Fruit fly (Drosophila melanogaster) whole organism, embryonic: ENCODE results near the gene ea.

Experiments
- Antp ChIP-seq: fragments of 200-800 bp; sonication (Bioruptor generic); optimal IDR thresholded peaks from 3 replicates; lab custom pipeline; 2016; ENCODE audit warnings: missing biosample characterization, missing genetic modification characterization
- Bgb ChIP-seq: fragments of 200-800 bp; sonication (Bioruptor generic); IDR thresholded peaks from 2 replicates; pipeline ENCODE4 v1.3.6; 2022; ENCODE audit warnings: missing biosample characterization, missing genetic modification characterization; ENCODE audit not compliant: partially characterized antibody
- CG10979 ChIP-seq: fragments of 200-800 bp; sonication (Bioruptor generic); optimal IDR thresholded peaks from 2 replicates; lab custom pipeline; 2018; ENCODE audit warnings: missing biosample characterization, mild to moderate bottlenecking, missing genetic modification characterization, moderate library complexity
- CG11093 ChIP-seq: fragments of 200-800 bp; sonication (Bioruptor generic); IDR thresholded peaks from 3 replicates; pipeline ENCODE4 v1.3.6; 2022; ENCODE audit warnings: missing biosample characterization, missing genetic modification characterization
- CG11723 ChIP-seq: fragments of 200-800 bp; sonication (Bioruptor generic); optimal IDR thresholded peaks from 2 replicates; lab custom pipeline; 2017; ENCODE audit warnings: missing biosample characterization, mild to moderate bottlenecking, missing genetic modification characterization
- CG12219 ChIP-seq: fragments of 200-800 bp; sonication (Bioruptor generic); optimal IDR thresholded peaks from 3 replicates; lab custom pipeline; 2018; ENCODE audit warnings: missing biosample characterization, mild to moderate bottlenecking, missing genetic modification characterization
- CG12236 ChIP-seq: fragments of 200-800 bp; sonication (Bioruptor generic); optimal IDR thresholded peaks from 2 replicates; lab custom pipeline; 2016; ENCODE audit warnings: missing biosample characterization, missing genetic modification characterization
- CG13123 ChIP-seq: fragments of 200-800 bp; sonication (Bioruptor generic); optimal IDR thresholded peaks from 2 replicates; lab custom pipeline; 2016; ENCODE audit warnings: missing biosample characterization, missing genetic modification characterization
- CG13424 ChIP-seq: fragments of 200-800 bp; sonication (Bioruptor generic); optimal IDR thresholded peaks from 2 replicates; lab custom pipeline; 2019; ENCODE audit warnings: missing biosample characterization, mild to moderate bottlenecking, missing genetic modification characterization, moderate library complexity
- CG13894 ChIP-seq: fragments of 200-800 bp; sonication (Bioruptor generic); optimal IDR thresholded peaks from 3 replicates; lab custom pipeline; 2018; ENCODE audit warnings: missing biosample characterization, mild to moderate bottlenecking, missing genetic modification characterization, moderate library complexity
- CG14667 ChIP-seq: fragments of 200-800 bp; sonication (Bioruptor generic); IDR thresholded peaks from 2 replicates; pipeline ENCODE4 v1.3.6; 2022; ENCODE audit warnings: missing biosample characterization, missing genetic modification characterization
- CG15514 ChIP-seq: fragments of 200-800 bp; sonication (Bioruptor generic); optimal IDR thresholded peaks from 3 replicates; lab custom pipeline; 2017; ENCODE audit warnings: missing biosample characterization, missing genetic modification characterization, mild to moderate bottlenecking, moderate library complexity, missing genetic modification reagents
- CG15696 ChIP-seq: fragments of 200-800 bp; sonication (Bioruptor generic); optimal IDR thresholded peaks from 2 replicates; lab custom pipeline; 2019; ENCODE audit warnings: missing biosample characterization, mild to moderate bottlenecking, missing genetic modification characterization, moderate library complexity
- CG16813 ChIP-seq: fragments of 200-800 bp; sonication (Bioruptor generic); IDR thresholded peaks from 3 replicates; pipeline ENCODE4 v1.3.6; 2022; ENCODE audit warnings: missing biosample characterization, missing genetic modification characterization; ENCODE audit not compliant: partially characterized antibody
- CG18011 ChIP-seq: fragments of 200-800 bp; sonication (Bioruptor generic); optimal IDR thresholded peaks from 2 replicates; lab custom pipeline; 2017; ENCODE audit warnings: missing biosample characterization, missing genetic modification characterization, mild to moderate bottlenecking, moderate library complexity, missing genotype
- CG18262 ChIP-seq: fragments of 200-800 bp; optimal IDR thresholded peaks from 3 replicates; lab custom pipeline; 2019; ENCODE audit warnings: missing biosample characterization, mild to moderate bottlenecking, missing genetic modification characterization, moderate library complexity
- CG6689 ChIP-seq: fragments of 200-800 bp; sonication (Bioruptor generic); IDR thresholded peaks from 2 replicates; pipeline ENCODE4 v1.3.6; 2022; ENCODE audit warnings: missing biosample characterization, missing genetic modification characterization
- CG7745 ChIP-seq: fragments of 200-800 bp; sonication (Bioruptor generic); optimal IDR thresholded peaks from 2 replicates; lab custom pipeline; 2018; ENCODE audit warnings: missing biosample characterization, mild to moderate bottlenecking, missing genetic modification characterization, moderate library complexity
- CG7928 ChIP-seq: fragments of 200-800 bp; sonication (Bioruptor generic); optimal IDR thresholded peaks from 2 replicates; lab custom pipeline; 2017; ENCODE audit warnings: missing biosample characterization, mild to moderate bottlenecking, missing genetic modification characterization
- CG8290 ChIP-seq, 3 experiments: fragments of 200-800 bp; sonication (Bioruptor generic); optimal IDR thresholded peaks; 2 replicates each; lab custom pipeline; 2016 to 2019; ENCODE audit warnings: missing biosample characterization in 3 of 3, missing genetic modification characterization in 3 of 3, mild to moderate bottlenecking in 2 of 3, moderate library complexity in 1 of 3
- CG9876 ChIP-seq: fragments of 200-800 bp; sonication (Bioruptor generic); optimal IDR thresholded peaks from 2 replicates; lab custom pipeline; 2016; ENCODE audit warnings: missing biosample characterization, missing genetic modification characterization
- CG9932 ChIP-seq: fragments of 200-800 bp; sonication (Bioruptor generic); IDR thresholded peaks from 2 replicates; pipeline ENCODE4 v1.3.6; 2022; ENCODE audit warnings: missing biosample characterization, missing genetic modification characterization
- Deaf1 ChIP-seq: fragments of 200-800 bp; optimal IDR thresholded peaks from 3 replicates; lab custom pipeline; 2019; ENCODE audit warnings: missing biosample characterization, mild to moderate bottlenecking, missing genetic modification characterization, moderate library complexity
- Dip2 ChIP-seq: fragments of 200-800 bp; sonication (Bioruptor generic); IDR thresholded peaks from 2 replicates; pipeline ENCODE4 v1.3.6; 2022; ENCODE audit warnings: missing biosample characterization, missing genetic modification characterization
- Dp ChIP-seq: fragments of 200-800 bp; sonication (Bioruptor generic); optimal IDR thresholded peaks from 2 replicates; lab custom pipeline; 2018; ENCODE audit warnings: missing biosample characterization, mild to moderate bottlenecking, missing genetic modification characterization, moderate library complexity
- Ets65A ChIP-seq: fragments of 200-800 bp; sonication (Bioruptor generic); peaks from one replicate; lab custom pipeline; 2016; ENCODE audit warnings: missing biosample characterization, missing genetic modification characterization
- Ets97D ChIP-seq: fragments of 200-800 bp; sonication (Bioruptor generic); optimal IDR thresholded peaks from 3 replicates; lab custom pipeline; 2016; ENCODE audit warnings: missing biosample characterization, missing genetic modification characterization
- HmgD ChIP-seq: fragments of 200-800 bp; sonication (Bioruptor generic); optimal IDR thresholded peaks from 3 replicates; lab custom pipeline; 2016; ENCODE audit warnings: missing biosample characterization, missing genetic modification characterization
- HmgZ ChIP-seq: fragments of 200-800 bp; sonication (Bioruptor generic); optimal IDR thresholded peaks from 2 replicates; lab custom pipeline; 2018; ENCODE audit warnings: missing biosample characterization, mild to moderate bottlenecking, missing genetic modification characterization
- MBD-R2 ChIP-seq: fragments of 200-800 bp; sonication (Bioruptor generic); IDR thresholded peaks from 2 replicates; pipeline ENCODE4 v1.3.6; 2022; ENCODE audit warnings: missing biosample characterization, missing genetic modification characterization
- Mes4 ChIP-seq: fragments of 200-800 bp; sonication (Bioruptor generic); optimal IDR thresholded peaks from 2 replicates; lab custom pipeline; 2016; ENCODE audit warnings: missing biosample characterization, missing genetic modification characterization
- Opbp ChIP-seq: fragments of 200-800 bp; sonication (Bioruptor generic); IDR thresholded peaks from 3 replicates; pipeline ENCODE4 v1.3.6; 2022; ENCODE audit warnings: missing biosample characterization, missing genetic modification characterization; ENCODE audit not compliant: partially characterized antibody
- Poxn ChIP-seq: fragments of 200-800 bp; sonication (Bioruptor generic); IDR thresholded peaks from 2 replicates; pipeline ENCODE4 v1.3.6; 2022; ENCODE audit warnings: missing biosample characterization, missing genetic modification characterization
- Rfx ChIP-seq: fragments of 200-800 bp; sonication (Bioruptor generic); IDR thresholded peaks from 2 replicates; pipeline ENCODE4 v1.3.6; 2022; ENCODE audit warnings: missing biosample characterization, missing genetic modification characterization
- Sin3A ChIP-seq: fragments of >200 bp; optimal IDR thresholded peaks from 2 replicates; lab custom pipeline; 2018
- dati ChIP-seq: fragments of 200-800 bp; sonication (Bioruptor generic); IDR thresholded peaks from 2 replicates; pipeline ENCODE4 v1.3.6; 2022; ENCODE audit warnings: missing biosample characterization, missing genetic modification characterization
- disco-r ChIP-seq: fragments of 200-800 bp; sonication (Bioruptor generic); optimal IDR thresholded peaks from 2 replicates; lab custom pipeline; 2016; ENCODE audit warnings: missing biosample characterization, missing genetic modification characterization
- esg ChIP-seq: fragments of 200-800 bp; sonication (Bioruptor generic); conservative IDR thresholded peaks from 2 replicates; pipeline ENCODE4 v1.3.6; 2022; ENCODE audit warnings: missing biosample characterization, missing genetic modification characterization
- fd96Cb ChIP-seq: fragments of 200-800 bp; sonication (Bioruptor generic); optimal IDR thresholded peaks from 2 replicates; lab custom pipeline; 2018; ENCODE audit warnings: missing biosample characterization, mild to moderate bottlenecking, missing genetic modification characterization, moderate library complexity
- gfzf ChIP-seq: fragments of 200-800 bp; sonication (Bioruptor generic); optimal IDR thresholded peaks from 2 replicates; lab custom pipeline; 2016; ENCODE audit warnings: missing biosample characterization, mild to moderate bottlenecking, missing genetic modification characterization, moderate library complexity
- gro ChIP-seq: fragments of 200-800 bp; sonication (Bioruptor generic); optimal IDR thresholded peaks from 2 replicates; lab custom pipeline; 2016; ENCODE audit warnings: missing biosample characterization, missing genetic modification characterization
- sc ChIP-seq, 3 experiments: fragments of >200 bp in 2 of 3; fragments of 200-800 bp in 1 of 3; sonication (Bioruptor generic) in 1 of 3; optimal IDR thresholded peaks; 2 replicates in 2 of 3; 3 replicates in 1 of 3; lab custom pipeline; 2017; ENCODE audit warnings: mild to moderate bottlenecking in 1 of 3, missing biosample characterization in 1 of 3, missing genetic modification characterization in 1 of 3, missing genetic modification reagents in 1 of 3
- schlank ChIP-seq: fragments of 200-800 bp; sonication (Bioruptor generic); optimal IDR thresholded peaks from 2 replicates; lab custom pipeline; 2018; ENCODE audit warnings: missing biosample characterization, mild to moderate bottlenecking, missing genetic modification characterization
- slbo ChIP-seq: fragments of 200-800 bp; sonication (Bioruptor generic); IDR thresholded peaks from 2 replicates; pipeline ENCODE4 v1.3.6; 2022; ENCODE audit warnings: missing biosample characterization, missing genetic modification characterization
- slou ChIP-seq: fragments of 200-800 bp; sonication (Bioruptor generic); optimal IDR thresholded peaks from 3 replicates; lab custom pipeline; 2016; ENCODE audit warnings: missing biosample characterization, missing genetic modification characterization
- tin ChIP-seq: fragments of 200-800 bp; sonication (Bioruptor generic); optimal IDR thresholded peaks from 3 replicates; lab custom pipeline; 2016; ENCODE audit warnings: missing biosample characterization, missing genetic modification characterization
- toy ChIP-seq: fragments of 200-800 bp; sonication (Bioruptor generic); IDR thresholded peaks from 2 replicates; pipeline ENCODE4 v1.3.6; 2022; ENCODE audit warnings: missing biosample characterization, missing genetic modification characterization
- twi ChIP-seq: fragments of 200-800 bp; optimal IDR thresholded peaks from 2 replicates; lab custom pipeline; 2019; ENCODE audit warnings: missing biosample characterization, mild to moderate bottlenecking, missing genetic modification characterization, moderate library complexity
- vfl ChIP-seq: fragments of 200-800 bp; sonication (Bioruptor generic); optimal IDR thresholded peaks from 2 replicates; lab custom pipeline; 2016; ENCODE audit warnings: missing biosample characterization, missing genetic modification characterization
- wdn ChIP-seq: fragments of 200-800 bp; sonication (Bioruptor generic); IDR thresholded peaks from 2 replicates; pipeline ENCODE4 v1.3.6; 2022; ENCODE audit warnings: missing biosample characterization, missing genetic modification characterization
- yki ChIP-seq: fragments of >200 bp; optimal IDR thresholded peaks from 3 replicates; lab custom pipeline; 2018

Gene ea

dm6 chr3R:15330472-15330871 lies 1.9 kb downstream of the ea start, which contains the start of gene mRpL9 (continued):
- TF ChIP-seq Ets97D (GFP tag; lab: Kevin White, UChicago) = peak; percentile 44
- TF ChIP-seq slou = no peak
- TF ChIP-seq CG9932 = peak; percentile 60
- TF ChIP-seq CG18262 (tag; lab: Kevin White, UChicago) = no peak
- TF ChIP-seq CG9876 (GFP tag; lab: Kevin White, UChicago) = no peak
- TF ChIP-seq Rfx (GFP tag; lab: Robert Waterston, UW) = peak; percentile 47; the same call in 1 of the 2 replicates
- TF ChIP-seq Dp (GFP tag; lab: Kevin White, UChicago) = peak; percentile 61
- TF ChIP-seq slbo = peak; percentile 63
- TF ChIP-seq gfzf (GFP tag; lab: Kevin White, UChicago) = peak; percentile 31
- TF ChIP-seq Mes4 (GFP tag; lab: Kevin White, UChicago) = no peak
- TF ChIP-seq CG6689 (GFP tag; lab: Robert Waterston, UW) = no peak
- TF ChIP-seq esg = no peak
- peak; percentile 58 for TF ChIP-seq HmgZ (tag; lab: Kevin White, UChicago)
- no peak for TF ChIP-seq Ets65A (GFP tag; lab: Kevin White, UChicago)
- TF ChIP-seq CG14667 (GFP tag; lab: Robert Waterston, UW) = no peak
- no peak for TF ChIP-seq vfl
- TF ChIP-seq twi (tag; lab: Kevin White, UChicago) = no peak
- TF ChIP-seq CG12236 (GFP tag; lab: Kevin White, UChicago) = no peak
- TF ChIP-seq Dip2 (GFP tag; lab: Robert Waterston, UW) = no peak
- no peak for TF ChIP-seq fd96Cb
- TF ChIP-seq yki = no peak
- TF ChIP-seq CG16813 (GFP tag; lab: Robert Waterston, UW) = no peak
- no peak for TF ChIP-seq Deaf1 (tag; lab: Kevin White, UChicago)
- no peak for TF ChIP-seq Poxn (GFP tag; lab: Robert Waterston, UW)
- no peak for TF ChIP-seq CG15696 (tag; lab: Kevin White, UChicago)
- TF ChIP-seq CG13894 (tag; lab: Kevin White, UChicago) = no peak
- TF ChIP-seq disco-r (GFP tag; lab: Kevin White, UChicago) = no peak
- TF ChIP-seq wdn = no peak
- no peak for TF ChIP-seq CG13123 (GFP tag; lab: Kevin White, UChicago)
- peak; percentile 20 for TF ChIP-seq tin (GFP tag; lab: Kevin White, UChicago)
- peak; percentile 52 for TF ChIP-seq CG15514 (GFP tag; lab: Kevin White, UChicago)
- peak; percentile 17 for TF ChIP-seq Antp (GFP tag; lab: Kevin White, UChicago)
- no peak for TF ChIP-seq CG12219 (GFP tag; lab: Kevin White, UChicago)
- TF ChIP-seq sc (optimal IDR thresholded peaks at IDR 0.05; lab: Kevin White, UChicago) = no peak
- TF ChIP-seq sc (GFP tag; optimal IDR thresholded peaks at IDR 0.05; lab: Kevin White, UChicago) = no peak
- TF ChIP-seq MBD-R2 = peak; percentile 86
- TF ChIP-seq Sin3A (lab: Kevin White, UChicago) = peak; percentile 43
- TF ChIP-seq CG11093 (GFP tag; lab: Robert Waterston, UW) = no peak
- TF ChIP-seq HmgD = peak; percentile 17
- TF ChIP-seq CG10979 = peak; percentile 14
- TF ChIP-seq CG18011 (GFP tag; lab: Kevin White, UChicago) = peak; percentile 11
- no peak for TF ChIP-seq gro
- no peak for TF ChIP-seq schlank (tag; lab: Kevin White, UChicago)
- no peak for TF ChIP-seq CG8290 (GFP tag; optimal IDR thresholded peaks at IDR 0.05; lab: Kevin White, UChicago)
- no peak for TF ChIP-seq CG8290 (tag; optimal IDR thresholded peaks at IDR 0.05; lab: Kevin White, UChicago)
- TF ChIP-seq CG11723 = no peak
- TF ChIP-seq CG7745 (tag; lab: Kevin White, UChicago) = no peak
- TF ChIP-seq CG13424 = peak; percentile 22
- no peak for TF ChIP-seq CG7928 (GFP tag; lab: Kevin White, UChicago)
- TF ChIP-seq Opbp (GFP tag; lab: Robert Waterston, UW) = peak; percentile 38; the same call in 1 of the 3 replicates
- no peak for TF ChIP-seq toy (GFP tag; lab: Robert Waterston, UW)
- TF ChIP-seq Bgb (GFP tag; lab: Robert Waterston, UW) = no peak
- no peak for TF ChIP-seq dati
